Fruit fly (Drosophila melanogaster) whole organism: ENCODE data around the gene Ppox.

Experiments
- CG8478 ChIP-seq: fragments of >200 bp; optimal IDR thresholded peaks from 2 replicates; lab custom pipeline; 2018; ENCODE audit warnings: inconsistent platforms
- Dll ChIP-seq: fragments of >200 bp; optimal IDR thresholded peaks from 2 replicates; lab custom pipeline; 2017
- EcR ChIP-seq, 2 experiments: fragments of >200 bp; optimal IDR thresholded peaks; 2 replicates each; lab custom pipeline; 2017; ENCODE audit warnings: missing biosample characterization in 2 of 2, missing genetic modification characterization in 2 of 2, missing genetic modification reagents in 2 of 2
- psq ChIP-seq: fragments of >200 bp; optimal IDR thresholded peaks from 2 replicates; lab custom pipeline; 2017
- usp ChIP-seq: fragments of >200 bp; optimal IDR thresholded peaks from 2 replicates; lab custom pipeline; 2017; ENCODE audit warnings: missing biosample characterization, missing genetic modification characterization, mixed read lengths

DNA sequence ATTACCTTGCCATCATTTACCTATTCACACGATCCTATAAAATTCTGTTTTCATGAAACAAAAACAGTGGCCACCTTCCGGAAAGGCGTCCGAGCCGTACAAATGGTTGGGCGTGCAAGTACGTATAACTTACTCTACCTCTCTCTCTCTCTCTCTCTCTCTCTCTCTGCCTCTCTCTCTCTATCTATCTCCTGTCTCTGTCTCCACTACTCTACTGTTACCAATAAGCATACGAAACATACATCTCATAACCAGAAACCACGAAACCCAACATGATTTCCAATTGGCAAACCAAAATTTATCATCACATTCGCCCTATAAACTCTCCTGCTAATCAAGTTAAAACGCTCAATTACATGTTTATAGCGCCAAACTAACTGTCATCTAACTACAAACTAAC is 37.7 kb upstream of the Ppox start:
- TF ChIP-seq Dll (lab: Kevin White, UChicago) (no peak), psq (lab: Kevin White, UChicago) (no peak), EcR (GFP tag; optimal IDR thresholded peaks at IDR 0.05; lab: Kevin White, UChicago) (no peak), CG8478 (lab: Kevin White, UChicago) (no peak), usp (no peak)
